Fruit fly (Drosophila melanogaster) whole organism: ENCODE data around the gene Targ3.

Source experiments
- CG8478 ChIP-seq: fragments of >200 bp; optimal IDR thresholded peaks from 2 replicates; lab custom pipeline; 2018; ENCODE audit warnings: inconsistent platforms
- pan ChIP-seq: fragments of >200 bp; optimal IDR thresholded peaks from 2 replicates; lab custom pipeline; 2017

DNA sequence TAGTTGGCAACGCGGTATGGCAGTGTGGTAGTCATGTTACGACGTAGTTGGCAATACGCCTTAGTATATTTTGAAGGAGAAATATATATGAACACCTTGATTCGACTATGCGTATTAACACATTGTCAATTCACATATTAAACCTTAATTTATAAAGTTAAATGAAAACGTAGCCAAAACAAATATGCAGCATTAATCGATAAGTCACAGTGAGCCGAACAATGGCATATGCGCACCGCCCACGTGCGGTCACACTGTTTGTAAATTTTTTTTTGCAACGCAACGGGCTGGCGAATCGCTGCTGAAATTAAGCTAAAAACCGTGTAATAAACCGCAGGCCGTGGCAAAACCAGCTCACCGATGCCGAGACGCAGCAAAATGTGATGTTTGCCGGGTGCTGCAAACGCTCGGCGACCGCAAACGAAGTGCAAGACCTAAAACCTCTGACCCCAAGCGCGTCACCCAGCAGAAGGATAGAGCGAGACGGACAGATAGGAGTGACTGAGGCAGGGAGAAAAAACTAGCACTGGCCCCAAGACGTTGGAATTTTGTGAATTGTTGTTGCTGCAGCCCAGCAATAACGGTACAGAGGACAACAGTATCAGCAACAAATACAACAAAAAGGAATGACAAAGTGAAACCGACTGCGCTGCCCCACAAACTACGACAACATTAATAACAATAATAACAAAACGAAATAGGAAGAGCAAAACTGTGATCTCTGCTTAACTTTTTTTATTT, 20.9 kb upstream of the Targ3 start:
- TF ChIP-seq pan (no peak), CG8478 (lab: Kevin White, UChicago) (no peak)
